Worm (Caenorhabditis elegans) whole organism, L2 larva: ENCODE data around the gene T03E6.9.

ENCODE experiments used
- R02D3.7 ChIP-seq: fragments of 150-350 bp; optimal IDR thresholded peaks from 2 replicates; lab custom pipeline; 2014; ENCODE audit warnings: missing biosample characterization, missing genetic modification characterization
- Y55F3AM.14 ChIP-seq: fragments of 200-800 bp; sonication (Bioruptor generic); optimal IDR thresholded peaks from 2 replicates; lab custom pipeline; 2018; ENCODE audit warnings: mild to moderate bottlenecking, missing genetic modification characterization, missing compliant biosample characterization
- ZK546.5 ChIP-seq: sonication (generic microtip); optimal IDR thresholded peaks from 2 replicates; lab custom pipeline; 2017; ENCODE audit warnings: missing biosample characterization, missing genetic modification characterization
- ama-1 ChIP-seq: fragments of 150-350 bp; optimal IDR thresholded peaks from 2 replicates; lab custom pipeline; 2018; ENCODE audit warnings: inconsistent platforms
- ceh-16 ChIP-seq: fragments of 150-350 bp; optimal IDR thresholded peaks from 2 replicates; lab custom pipeline; 2014; ENCODE audit warnings: missing biosample characterization, missing genetic modification characterization
- lin-11 ChIP-seq: fragments of 150-350 bp; sonication (generic microtip); optimal IDR thresholded peaks from 2 replicates; lab custom pipeline; 2014; ENCODE audit warnings: missing biosample characterization, missing genetic modification characterization, inconsistent platforms, mixed read lengths
- nhr-11 ChIP-seq: fragments of 150-350 bp; optimal IDR thresholded peaks from 2 replicates; lab custom pipeline; 2014; ENCODE audit warnings: missing biosample characterization, missing genetic modification characterization
- nhr-6 ChIP-seq: fragments of 150-350 bp; optimal IDR thresholded peaks from 2 replicates; lab custom pipeline; 2014; ENCODE audit warnings: missing biosample characterization, missing genetic modification characterization
- nhr-77 ChIP-seq: fragments of 150-350 bp; optimal IDR thresholded peaks from 2 replicates; lab custom pipeline; 2014; ENCODE audit warnings: missing biosample characterization, missing genetic modification characterization
- sem-4 ChIP-seq: fragments of 150-350 bp; optimal IDR thresholded peaks from 2 replicates; lab custom pipeline; 2014; ENCODE audit warnings: missing biosample characterization, missing genetic modification reagents, missing genetic modification characterization
- skn-1 ChIP-seq: sonication (generic microtip); optimal IDR thresholded peaks from 2 replicates; lab custom pipeline; 2017; ENCODE audit warnings: missing biosample characterization, missing genetic modification characterization
- unc-55 ChIP-seq: fragments of 150-350 bp; sonication (generic microtip); optimal IDR thresholded peaks from 3 replicates; lab custom pipeline; 2014; ENCODE audit warnings: missing biosample characterization, missing genetic modification reagents, missing genetic modification characterization

DNA sequence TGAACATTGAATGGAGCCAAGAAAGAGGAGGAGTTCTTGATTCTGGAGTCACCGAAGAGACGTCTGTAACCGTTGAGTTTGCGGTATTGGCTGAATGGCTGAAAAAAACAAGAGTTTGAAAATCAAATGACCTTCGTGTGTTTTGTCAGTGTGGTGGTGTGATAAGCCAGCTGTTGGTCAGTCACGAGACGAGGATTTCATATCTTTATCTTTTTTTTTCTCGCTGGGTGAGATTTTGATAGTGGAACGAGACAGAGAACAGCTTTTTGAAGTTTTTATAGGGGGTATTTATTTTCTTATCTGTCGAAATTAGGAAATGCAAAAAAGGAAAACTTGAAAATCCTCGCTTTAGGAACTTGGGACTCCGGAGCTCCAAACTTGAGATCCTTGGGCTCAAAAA lies 6.0 kb downstream of the T03E6.9 start:
- TF ChIP-seq nhr-11 (no peak), R02D3.7 (tag; lab: Kevin White, UChicago) (no peak), Y55F3AM.14 (GFP tag; lab: Kevin White, UChicago) (no peak), nhr-6 (tag; lab: Kevin White, UChicago) (no peak), ama-1 (no peak), skn-1 (tag; lab: Kevin White, UChicago) (no peak), ceh-16 (tag; lab: Kevin White, UChicago) (no peak), unc-55 (no peak), ZK546.5 (tag; lab: Kevin White, UChicago) (no peak), nhr-77 (tag; lab: Kevin White, UChicago) (no peak), sem-4 (tag; lab: Kevin White, UChicago) (no peak), lin-11 (tag; lab: Kevin White, UChicago) (no peak)
